Worm (Caenorhabditis elegans) whole organism, mixed stage, embryonic: ENCODE measurements around the gene C28F5.1.

Experiments used
- hlh-1 ChIP-seq: fragments of 150-350 bp; optimal IDR thresholded peaks from 2 replicates; lab custom pipeline; 2014; ENCODE audit warnings: missing biosample characterization, missing genetic modification reagents, missing genetic modification characterization
- mab-5 ChIP-seq: fragments of 150-350 bp; optimal IDR thresholded peaks from 2 replicates; lab custom pipeline; 2014; ENCODE audit warnings: missing biosample characterization, missing genetic modification characterization
- nhr-12 ChIP-seq: fragments of 150-350 bp; optimal IDR thresholded peaks from 2 replicates; lab custom pipeline; 2014; ENCODE audit warnings: missing biosample characterization, missing genetic modification characterization
- nhr-28 ChIP-seq: fragments of 150-350 bp; optimal IDR thresholded peaks from 2 replicates; lab custom pipeline; 2014; ENCODE audit warnings: missing biosample characterization, missing genetic modification characterization
- snpc-4 ChIP-seq: fragments of 150-350 bp; optimal IDR thresholded peaks from 2 replicates; lab custom pipeline; 2014; ENCODE audit warnings: missing biosample characterization, missing genetic modification characterization
- sptf-1 ChIP-seq: sonication (generic microtip); optimal IDR thresholded peaks from 2 replicates; lab custom pipeline; 2017; ENCODE audit warnings: mild to moderate bottlenecking, missing genetic modification characterization, moderate library complexity, missing compliant biosample characterization
- unc-62 ChIP-seq: fragments of 150-350 bp; optimal IDR thresholded peaks from 2 replicates; lab custom pipeline; 2014; ENCODE audit warnings: missing biosample characterization, missing genetic modification reagents, missing genetic modification characterization

DNA sequence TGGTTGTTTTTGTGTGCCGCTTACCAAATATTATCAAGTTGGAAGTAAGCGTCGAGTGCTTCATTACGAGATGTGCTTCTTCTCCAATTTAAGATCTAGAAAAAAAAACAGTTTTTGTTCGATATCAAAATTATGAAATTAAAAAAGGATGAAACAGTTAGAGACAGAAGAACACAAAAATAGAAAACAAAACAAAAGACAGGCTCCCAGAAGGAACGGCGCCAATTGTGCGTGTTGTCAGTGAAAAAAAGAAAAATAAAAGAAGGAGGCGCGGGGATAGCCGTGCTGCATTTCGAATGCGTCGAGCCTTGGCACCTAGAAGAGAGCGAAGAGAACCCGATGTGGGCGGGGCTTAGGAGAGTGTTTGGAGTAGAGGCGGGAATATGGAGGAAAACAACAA lies 39.6 kb upstream of the C28F5.1 start, which contains the start of gene sro-1:
- TF ChIP-seq hlh-1 (tag; lab: Kevin White, UChicago) (no peak), snpc-4 (tag; lab: Kevin White, UChicago) (no peak), nhr-12 (tag; lab: Kevin White, UChicago) (no peak), sptf-1 (tag; lab: Kevin White, UChicago) (no peak), mab-5 (no peak), unc-62 (no peak), nhr-28 (tag; lab: Kevin White, UChicago) (no peak)
